Worm (Caenorhabditis elegans) whole organism, young adult: ENCODE results near the gene Y41C4A.11.

Experiments used
- madf-6 ChIP-seq: fragments of 200-800 bp; sonication (Bioruptor generic); IDR thresholded peaks from 2 replicates; pipeline ENCODE4 v1.3.6; 2022; ENCODE audit warnings: missing genetic modification reagents, missing genetic modification characterization, missing compliant biosample characterization
- nhr-120 ChIP-seq: fragments of 200-800 bp; sonication (Bioruptor generic); IDR thresholded peaks from 2 replicates; pipeline ENCODE4 v1.3.6; 2022; ENCODE audit warnings: missing genetic modification characterization, missing compliant biosample characterization

DNA sequence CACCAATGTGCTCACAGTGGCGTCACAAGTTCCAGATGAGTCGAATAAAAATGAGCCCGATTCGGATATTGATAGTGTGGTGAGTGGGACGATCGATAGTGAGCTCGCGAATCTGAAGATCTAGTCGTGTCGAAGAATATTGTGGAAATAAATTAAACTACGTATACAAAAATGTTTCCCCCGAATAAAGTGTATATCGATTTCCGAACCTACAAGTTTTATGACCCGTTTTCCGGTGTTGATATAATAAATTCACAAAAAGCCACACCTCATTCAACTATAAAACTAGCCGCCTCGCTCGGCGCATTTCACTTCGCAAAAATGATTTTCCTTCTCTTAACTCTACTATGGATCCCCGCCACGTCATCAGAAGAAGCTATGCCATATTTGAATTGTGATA, 19.7 kb upstream of the Y41C4A.11 start, which contains the start of gene pqn-84:
- TF ChIP-seq madf-6, result no peak
- no peak for TF ChIP-seq nhr-120 (GFP tag; lab: Robert Waterston, UW)
